Fruit fly (Drosophila melanogaster) whole organism, embryonic: ENCODE data around the gene CG14452.
"Not testable (repeated sequence)": the region's sequence is repeated elsewhere in the genome, so short reads cannot be mapped to it uniquely, and the experiment has no call there.

Experiments used
- Bdp1 ChIP-seq: fragments of 200-800 bp; sonication (Bioruptor generic); optimal IDR thresholded peaks from 3 replicates; lab custom pipeline; 2016; ENCODE audit warnings: missing biosample characterization, missing genetic modification characterization
- CG10267 ChIP-seq: fragments of 200-800 bp; sonication (Bioruptor generic); optimal IDR thresholded peaks from 2 replicates; lab custom pipeline; 2018; ENCODE audit warnings: missing biosample characterization, mild to moderate bottlenecking, missing genetic modification characterization, moderate library complexity
- CG11093 ChIP-seq: fragments of 200-800 bp; sonication (Bioruptor generic); IDR thresholded peaks from 3 replicates; pipeline ENCODE4 v1.3.6; 2022; ENCODE audit warnings: missing biosample characterization, missing genetic modification characterization
- CG15601 ChIP-seq: fragments of 200-800 bp; sonication (Bioruptor generic); optimal IDR thresholded peaks from 3 replicates; lab custom pipeline; 2019; ENCODE audit warnings: missing biosample characterization, mild to moderate bottlenecking, missing genetic modification characterization, moderate library complexity
- CG2199 ChIP-seq: fragments of 200-800 bp; sonication (Bioruptor generic); IDR thresholded peaks from 3 replicates; pipeline ENCODE4 v1.3.6; 2022; ENCODE audit warnings: missing biosample characterization, missing genetic modification characterization
- CG3995 ChIP-seq: fragments of 200-800 bp; sonication (Bioruptor generic); optimal IDR thresholded peaks from 3 replicates; lab custom pipeline; 2016; ENCODE audit warnings: missing biosample characterization, missing genetic modification characterization
- CG6689 ChIP-seq: fragments of 200-800 bp; sonication (Bioruptor generic); IDR thresholded peaks from 2 replicates; pipeline ENCODE4 v1.3.6; 2022; ENCODE audit warnings: missing biosample characterization, missing genetic modification characterization
- CG7963 ChIP-seq: fragments of 200-800 bp; sonication (Bioruptor generic); IDR thresholded peaks from 3 replicates; pipeline ENCODE4 v1.3.6; 2022; ENCODE audit warnings: missing biosample characterization, missing genetic modification characterization; ENCODE audit not compliant: partially characterized antibody
- CG7987 ChIP-seq: fragments of 200-800 bp; sonication (Bioruptor generic); optimal IDR thresholded peaks from 2 replicates; lab custom pipeline; 2018; ENCODE audit warnings: missing biosample characterization, mild to moderate bottlenecking, missing genetic modification characterization, moderate library complexity
- D19B ChIP-seq: fragments of 200-800 bp; sonication (Bioruptor generic); optimal IDR thresholded peaks from 2 replicates; lab custom pipeline; 2017; ENCODE audit warnings: missing biosample characterization, mild to moderate bottlenecking, missing genetic modification characterization
- Deaf1 ChIP-seq: fragments of 200-800 bp; optimal IDR thresholded peaks from 3 replicates; lab custom pipeline; 2019; ENCODE audit warnings: missing biosample characterization, mild to moderate bottlenecking, missing genetic modification characterization, moderate library complexity
- Dll ChIP-seq: fragments of 200-800 bp; sonication (Bioruptor generic); IDR thresholded peaks from 4 replicates; pipeline ENCODE4 v1.3.6; 2022; ENCODE audit warnings: missing biosample characterization, missing genetic modification characterization; ENCODE audit not compliant: partially characterized antibody
- Doc3 ChIP-seq: fragments of 200-800 bp; sonication (Bioruptor generic); IDR thresholded peaks from 3 replicates; pipeline ENCODE4 v1.3.6; 2022; ENCODE audit warnings: missing biosample characterization, missing genetic modification characterization; ENCODE audit not compliant: partially characterized antibody
- E2f1 ChIP-seq: fragments of 200-800 bp; sonication (Bioruptor generic); IDR thresholded peaks from 2 replicates; pipeline ENCODE4 v1.3.6; 2022; ENCODE audit warnings: missing biosample characterization, missing genetic modification characterization
- Gsc ChIP-seq: fragments of 200-800 bp; sonication (Bioruptor generic); IDR thresholded peaks from 2 replicates; pipeline ENCODE4 v1.3.6; 2022; ENCODE audit warnings: missing biosample characterization, missing genetic modification characterization
- HLHmδ ChIP-seq: fragments of 200-800 bp; sonication (Bioruptor generic); optimal IDR thresholded peaks from 2 replicates; lab custom pipeline; 2018; ENCODE audit warnings: missing biosample characterization, mild to moderate bottlenecking, missing genetic modification characterization, moderate library complexity
- HmgD ChIP-seq: fragments of 200-800 bp; sonication (Bioruptor generic); optimal IDR thresholded peaks from 3 replicates; lab custom pipeline; 2016; ENCODE audit warnings: missing biosample characterization, missing genetic modification characterization
- Lim3 ChIP-seq: fragments of 200-800 bp; sonication (Bioruptor generic); IDR thresholded peaks from 2 replicates; pipeline ENCODE4 v1.3.6; 2022; ENCODE audit warnings: missing biosample characterization, missing genetic modification characterization
- Lpt ChIP-seq: fragments of >200 bp; optimal IDR thresholded peaks from 2 replicates; lab custom pipeline; 2018; ENCODE audit warnings: missing biosample characterization, missing genetic modification characterization
- NK7.1 ChIP-seq: fragments of 200-800 bp; sonication (Bioruptor generic); optimal IDR thresholded peaks from 3 replicates; lab custom pipeline; 2016; ENCODE audit warnings: missing biosample characterization, missing genetic modification characterization
- Oaz ChIP-seq: fragments of 200-800 bp; sonication (Bioruptor generic); IDR thresholded peaks from 2 replicates; pipeline ENCODE4 v1.3.6; 2022; ENCODE audit warnings: missing biosample characterization, missing genetic modification characterization
- Taf1 ChIP-seq: fragments of 200-800 bp; sonication (Bioruptor generic); IDR thresholded peaks from 2 replicates; pipeline ENCODE4 v1.3.6; 2022; ENCODE audit warnings: missing biosample characterization, missing genetic modification characterization
- Trl ChIP-seq, 3 experiments: fragments of >200 bp in 2 of 3; fragments of 200-800 bp in 1 of 3; sonication (Bioruptor generic) in 1 of 3; optimal IDR thresholded peaks; 2 replicates in 1 of 3; 3 replicates in 2 of 3; lab custom pipeline; 2016 to 2017; ENCODE audit warnings: missing biosample characterization in 1 of 3, missing genetic modification characterization in 1 of 3
- ash1 ChIP-seq: fragments of 200-800 bp; sonication (Bioruptor generic); optimal IDR thresholded peaks from 2 replicates; lab custom pipeline; 2018; ENCODE audit warnings: missing biosample characterization, mild to moderate bottlenecking, missing genetic modification characterization
- az2 ChIP-seq: fragments of 200-800 bp; sonication (Bioruptor generic); optimal IDR thresholded peaks from 3 replicates; lab custom pipeline; 2016; ENCODE audit warnings: missing biosample characterization, missing genetic modification characterization
- bowl ChIP-seq: fragments of 200-800 bp; sonication (Bioruptor generic); IDR thresholded peaks from 2 replicates; pipeline ENCODE4 v1.3.6; 2022; ENCODE audit warnings: missing biosample characterization, missing genetic modification characterization
- cato ChIP-seq: fragments of 200-800 bp; sonication (Bioruptor generic); optimal IDR thresholded peaks from 2 replicates; lab custom pipeline; 2016; ENCODE audit warnings: missing biosample characterization, missing genetic modification characterization, borderline replicate concordance
- cg ChIP-seq: fragments of 200-800 bp; sonication (Bioruptor generic); optimal IDR thresholded peaks from 3 replicates; lab custom pipeline; 2019; ENCODE audit warnings: missing biosample characterization, mild to moderate bottlenecking, missing genetic modification characterization, moderate library complexity
- chinmo ChIP-seq: fragments of 200-800 bp; sonication (Bioruptor generic); IDR thresholded peaks from 4 replicates; pipeline ENCODE4 v1.3.6; 2022; ENCODE audit warnings: missing biosample characterization, missing genetic modification characterization; ENCODE audit not compliant: partially characterized antibody
- cwo ChIP-seq: fragments of 200-800 bp; sonication (Bioruptor generic); optimal IDR thresholded peaks from 3 replicates; lab custom pipeline; 2017; ENCODE audit warnings: missing biosample characterization, missing genetic modification characterization, mild to moderate bottlenecking, moderate library complexity, missing genetic modification reagents
- emc ChIP-seq: fragments of 200-800 bp; sonication (Bioruptor generic); optimal IDR thresholded peaks from 2 replicates; lab custom pipeline; 2016; ENCODE audit warnings: missing biosample characterization, missing genetic modification characterization
- ewg ChIP-seq: fragments of 200-800 bp; sonication (Bioruptor generic); optimal IDR thresholded peaks from 3 replicates; lab custom pipeline; 2017; ENCODE audit warnings: mild to moderate bottlenecking, missing biosample characterization, missing genetic modification reagents, missing genetic modification characterization
- fd64A ChIP-seq: fragments of 200-800 bp; sonication (Bioruptor generic); optimal IDR thresholded peaks from 3 replicates; lab custom pipeline; 2018; ENCODE audit warnings: missing biosample characterization, mild to moderate bottlenecking, missing genetic modification characterization
- kni ChIP-seq: fragments of 200-800 bp; sonication (Bioruptor generic); optimal IDR thresholded peaks from 3 replicates; lab custom pipeline; 2017; ENCODE audit warnings: mild to moderate bottlenecking, missing biosample characterization, missing genetic modification reagents, missing genetic modification characterization
- lilli ChIP-seq: fragments of 200-800 bp; sonication (Bioruptor generic); optimal IDR thresholded peaks from 3 replicates; lab custom pipeline; 2016; ENCODE audit warnings: missing biosample characterization, missing genetic modification characterization
- mirr ChIP-seq: fragments of 200-800 bp; sonication (Bioruptor generic); optimal IDR thresholded peaks from 3 replicates; lab custom pipeline; 2018; ENCODE audit warnings: missing biosample characterization, mild to moderate bottlenecking, missing genetic modification characterization
- rib ChIP-seq: fragments of 200-800 bp; sonication (Bioruptor generic); IDR thresholded peaks from 2 replicates; pipeline ENCODE4 v1.3.6; 2022; ENCODE audit warnings: missing biosample characterization, missing genetic modification characterization
- sima ChIP-seq: fragments of 200-800 bp; sonication (Bioruptor generic); optimal IDR thresholded peaks from 2 replicates; lab custom pipeline; 2016; ENCODE audit warnings: missing biosample characterization, missing genetic modification characterization
- stwl ChIP-seq: fragments of 200-800 bp; sonication (Bioruptor generic); optimal IDR thresholded peaks from 3 replicates; lab custom pipeline; 2018; ENCODE audit warnings: missing biosample characterization, mild to moderate bottlenecking, missing genetic modification characterization, moderate library complexity
- sug ChIP-seq: fragments of 200-800 bp; optimal IDR thresholded peaks from 2 replicates; lab custom pipeline; 2019; ENCODE audit warnings: missing biosample characterization, mild to moderate bottlenecking, missing genetic modification characterization, moderate library complexity
- unc-4 ChIP-seq: fragments of 200-800 bp; sonication (Bioruptor generic); IDR thresholded peaks from 2 replicates; pipeline ENCODE4 v1.3.6; 2022; ENCODE audit warnings: missing biosample characterization, missing genetic modification characterization; ENCODE audit not compliant: partially characterized antibody
- zen ChIP-seq: fragments of 200-800 bp; sonication (Bioruptor generic); optimal IDR thresholded peaks from 3 replicates; lab custom pipeline; 2018; ENCODE audit warnings: missing biosample characterization, mild to moderate bottlenecking, missing genetic modification characterization, moderate library complexity

CG14452 gene

dm6 chr3L:22717137-22717767 is 21.5 kb downstream of the CG14452 start, which contains the start of the genes ArfGAP3 and CG32452 (continued):
- TF ChIP-seq cato (GFP tag; lab: Kevin White, UChicago) (peak; percentile 76), fd64A (GFP tag; lab: Kevin White, UChicago) (no peak), CG7987 (GFP tag; lab: Kevin White, UChicago) (no peak), Lim3 (GFP tag; lab: Robert Waterston, UW) (no peak), Taf1 (GFP tag; lab: Robert Waterston, UW) (no peak), emc (GFP tag; lab: Kevin White, UChicago) (peak; percentile 15), ash1 (no peak), az2 (GFP tag; lab: Kevin White, UChicago) (peak; percentile 78), kni (peak; percentile 41), Bdp1 (GFP tag; lab: Kevin White, UChicago) (peak; percentile 52), HmgD (GFP tag; lab: Kevin White, UChicago) (peak; percentile 41), zen (tag; lab: Kevin White, UChicago) (peak; percentile 66)

- TF ChIP-seq stwl (peak; percentile 39), Doc3 (GFP tag; lab: Robert Waterston, UW) (0 out of 3 replicates have a peak, but pooled peaks have one; percentile 6), cg (GFP tag; lab: Kevin White, UChicago) (peak; percentile 65), Trl (optimal IDR thresholded peaks at IDR 0.05; lab: Kevin White, UChicago) (peak; percentile 42 to 82), chinmo (0 out of 4 replicates have a peak, but pooled peaks have one; percentile 33), CG6689 (GFP tag; lab: Robert Waterston, UW) (peak; percentile 71), Dll (0 out of 4 replicates have a peak, but pooled peaks have one; percentile 18), CG10267 (tag; lab: Kevin White, UChicago) (peak; percentile 36), rib (GFP tag; lab: Robert Waterston, UW) (0 out of 2 replicates have a peak, but pooled peaks have one; percentile 13)
- not testable (repeated sequence) for TF ChIP-seq Trl (GFP tag; optimal IDR thresholded peaks at IDR 0.05; lab: Kevin White, UChicago)
Measured at dm6 chr3L:22720694-22721270, 25.0 kb downstream of the CG14452 start, which contains the start of gene mael. Gene mael, plus strand, starts transcription at chr3L:22721203.

DNA sequence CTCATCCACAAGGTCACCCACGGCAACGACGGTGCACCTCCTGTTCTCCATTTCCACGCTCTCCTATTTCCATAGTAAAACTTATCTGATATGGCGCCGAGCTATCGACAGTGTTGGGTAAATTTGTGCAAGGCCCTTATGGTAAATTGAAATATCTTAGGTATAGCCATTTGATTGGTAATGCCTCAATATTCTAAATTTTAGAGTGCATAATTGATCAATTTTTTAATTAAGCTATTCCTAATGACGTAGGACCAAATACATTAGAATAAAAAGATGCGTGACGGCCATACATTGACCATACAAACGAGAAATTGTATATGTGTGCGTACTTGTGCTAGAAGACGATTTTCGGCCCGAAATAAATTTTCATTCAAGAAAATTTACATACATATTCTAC is 26.2 kb downstream of the CG14452 start, which contains the start of gene CG14451:
CG14451 (minus strand) TSS at position 101 of the 400 bp plus-strand sequence.
- TF ChIP-seq CG2199 (0 out of 3 replicates have a peak, but pooled peaks have one; percentile 41), CG10267 (tag; lab: Kevin White, UChicago) (peak; percentile 12), unc-4 (GFP tag; lab: Robert Waterston, UW) (no peak), lilli (GFP tag; lab: Kevin White, UChicago) (no peak), stwl (peak; percentile 67), D19B (GFP tag; lab: Kevin White, UChicago) (no peak), sug (tag; lab: Kevin White, UChicago) (no peak), mirr (GFP tag; lab: Kevin White, UChicago) (no peak), HLHmδ (GFP tag; lab: Kevin White, UChicago) (no peak), Oaz (GFP tag; lab: Robert Waterston, UW) (no peak), CG15601 (tag; lab: Kevin White, UChicago) (no peak), CG3995 (GFP tag; lab: Kevin White, UChicago) (no peak), cwo (no peak), sima (GFP tag; lab: Kevin White, UChicago) (no peak), ewg (GFP tag; lab: Kevin White, UChicago) (no peak), NK7.1 (GFP tag; lab: Kevin White, UChicago) (no peak), Deaf1 (no peak), E2f1 (GFP tag; lab: Robert Waterston, UW) (no peak), CG7963 (no peak), bowl (GFP tag; lab: Robert Waterston, UW) (no peak), CG11093 (no peak), Gsc (GFP tag; lab: Robert Waterston, UW) (no peak), Lpt (GFP tag; lab: Kevin White, UChicago) (no peak)
